Worm (Caenorhabditis elegans): Measurements from ENCODE around the gene C08F8.6.
A peak's percentile ranks its signal among the peaks of the same experiment; 100 is the strongest.

DNA sequence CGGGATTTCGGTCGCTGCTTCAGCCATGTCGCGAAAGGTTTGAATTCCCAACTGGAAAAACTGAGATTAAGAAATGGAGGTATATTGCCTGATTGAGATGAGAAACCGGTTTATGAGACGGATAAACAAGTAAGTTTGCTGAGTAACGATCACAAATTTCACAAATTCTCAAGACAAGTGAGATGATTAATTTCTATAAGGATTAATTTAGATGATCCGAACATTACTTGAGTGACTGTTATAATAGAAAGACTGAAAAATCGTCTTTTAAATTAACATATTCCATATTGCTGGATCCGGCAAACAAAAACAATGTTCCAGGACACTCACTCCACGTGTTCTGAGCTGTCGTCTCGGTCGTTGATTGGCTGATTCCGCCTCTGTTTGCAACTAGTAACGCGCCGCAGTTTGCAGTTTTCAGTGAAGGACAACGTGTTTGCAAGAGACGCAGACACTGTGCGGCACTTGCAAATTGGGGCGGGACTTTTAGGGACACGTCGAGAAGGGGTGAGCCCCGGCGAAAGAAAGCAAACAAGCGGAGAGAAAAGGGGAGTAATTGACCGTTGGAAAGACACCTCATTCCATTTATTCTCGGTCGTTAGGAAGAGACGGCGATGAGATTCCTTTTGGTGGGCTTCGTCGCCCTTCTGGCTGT is 45.8 kb downstream of the C08F8.6 start, which contains the start of the genes imp-2 and enpl-1:
- TF ChIP-seq nhr-77 (tag; optimal IDR thresholded peaks at IDR 0.05), result no peak
- no peak for TF ChIP-seq ZK546.5 (tag; optimal IDR thresholded peaks at IDR 0.05)
- TF ChIP-seq ceh-28 (tag; optimal IDR thresholded peaks at IDR 0.05), result peak; percentile 79
- TF ChIP-seq elt-3 (tag; optimal IDR thresholded peaks at IDR 0.05), result no peak
- TF ChIP-seq ama-1 (optimal IDR thresholded peaks at IDR 0.05), result peak; percentile 42
- peak; percentile 97 for TF ChIP-seq lin-39 (tag; optimal IDR thresholded peaks at IDR 0.05)
- no peak for TF ChIP-seq nhr-12 (tag; optimal IDR thresholded peaks at IDR 0.05)
- TF ChIP-seq ztf-4 (tag; optimal IDR thresholded peaks at IDR 0.05), result no peak
- peak; percentile 84 for TF ChIP-seq mdl-1 (tag; optimal IDR thresholded peaks at IDR 0.05)
- peak; percentile 81 for TF ChIP-seq elt-2 (tag; optimal IDR thresholded peaks at IDR 0.05)
- TF ChIP-seq nhr-237 (tag; optimal IDR thresholded peaks at IDR 0.05), result no peak
- TF ChIP-seq nhr-67 (tag; optimal IDR thresholded peaks at IDR 0.05), result no peak
- no peak for TF ChIP-seq fos-1 (tag; optimal IDR thresholded peaks at IDR 0.05)

Measured in whole organism, L3 larva.